Worm (Caenorhabditis elegans) whole organism, late embryonic: Measurements from ENCODE around the gene cyn-12.

Experiments used
- C08G9.2 ChIP-seq: sonication (generic microtip); optimal IDR thresholded peaks from 2 replicates; lab custom pipeline; 2016; ENCODE audit warnings: mild to moderate bottlenecking, missing genetic modification characterization, moderate library complexity, missing compliant biosample characterization
- C38D4.7 ChIP-seq: fragments of 200-800 bp; sonication (Bioruptor generic); optimal IDR thresholded peaks from 2 replicates; lab custom pipeline; 2018; ENCODE audit warnings: mild to moderate bottlenecking, missing genetic modification characterization, moderate library complexity, missing compliant biosample characterization
- F13H6.1 ChIP-seq: sonication (generic microtip); optimal IDR thresholded peaks from 2 replicates; lab custom pipeline; 2016; ENCODE audit warnings: missing genetic modification characterization, missing compliant biosample characterization
- K09A11.1 ChIP-seq: sonication (generic microtip); optimal IDR thresholded peaks from 2 replicates; lab custom pipeline; 2017; ENCODE audit warnings: antibody characterized with exemption, mild to moderate bottlenecking, missing genetic modification characterization, missing compliant biosample characterization; ENCODE audit not compliant: insufficient read depth
- T23F11.4 ChIP-seq: fragments of 200-800 bp; sonication (Bioruptor generic); optimal IDR thresholded peaks from 2 replicates; lab custom pipeline; 2018; ENCODE audit warnings: mild to moderate bottlenecking, missing genetic modification characterization, missing compliant biosample characterization
- Y22D7AL.16 ChIP-seq: sonication (generic microtip); optimal IDR thresholded peaks from 2 replicates; lab custom pipeline; 2016; ENCODE audit warnings: missing genetic modification characterization, missing compliant biosample characterization
- ceh-14 ChIP-seq: sonication (generic microtip); optimal IDR thresholded peaks from 2 replicates; lab custom pipeline; 2016; ENCODE audit warnings: missing genotype, missing genetic modification characterization, missing compliant biosample characterization
- ceh-2 ChIP-seq: sonication (generic microtip); optimal IDR thresholded peaks from 2 replicates; lab custom pipeline; 2016; ENCODE audit warnings: missing genotype, missing genetic modification characterization, missing compliant biosample characterization
- ceh-22 ChIP-seq: sonication (generic microtip); optimal IDR thresholded peaks from 2 replicates; lab custom pipeline; 2017; ENCODE audit warnings: missing biosample characterization, missing genetic modification characterization
- ceh-24 ChIP-seq: sonication (generic microtip); optimal IDR thresholded peaks from 2 replicates; lab custom pipeline; 2016; ENCODE audit warnings: mild to moderate bottlenecking, missing genetic modification characterization, missing compliant biosample characterization
- ceh-30 ChIP-seq: fragments of 150-350 bp; optimal IDR thresholded peaks from 2 replicates; lab custom pipeline; 2014; ENCODE audit warnings: missing biosample characterization, missing genetic modification characterization
- ceh-31 ChIP-seq: sonication (generic microtip); optimal IDR thresholded peaks from 2 replicates; lab custom pipeline; 2016; ENCODE audit warnings: missing genetic modification characterization, missing compliant biosample characterization
- ceh-48 ChIP-seq: sonication (generic microtip); optimal IDR thresholded peaks from 2 replicates; lab custom pipeline; 2016; ENCODE audit warnings: missing genetic modification characterization, inconsistent platforms, missing compliant biosample characterization
- ceh-6 ChIP-seq: fragments of 200-800 bp; sonication (Bioruptor generic); optimal IDR thresholded peaks from 2 replicates; lab custom pipeline; 2018; ENCODE audit warnings: mild to moderate bottlenecking, missing genetic modification characterization, missing compliant biosample characterization
- ceh-9 ChIP-seq: sonication (generic microtip); optimal IDR thresholded peaks from 2 replicates; lab custom pipeline; 2016; ENCODE audit warnings: mild to moderate bottlenecking, missing genetic modification characterization, inconsistent platforms, missing compliant biosample characterization
- che-1 ChIP-seq: sonication (generic microtip); optimal IDR thresholded peaks from 2 replicates; lab custom pipeline; 2016; ENCODE audit warnings: mild to moderate bottlenecking, missing genetic modification characterization, missing compliant biosample characterization
- dmd-4 ChIP-seq: sonication (generic microtip); optimal IDR thresholded peaks from 2 replicates; lab custom pipeline; 2016; ENCODE audit warnings: borderline replicate concordance, missing genetic modification characterization, missing compliant biosample characterization
- elt-4 ChIP-seq: sonication (generic microtip); optimal IDR thresholded peaks from 2 replicates; lab custom pipeline; 2016; ENCODE audit warnings: missing genetic modification characterization, missing compliant biosample characterization
- ets-4 ChIP-seq: sonication (generic microtip); optimal IDR thresholded peaks from 2 replicates; lab custom pipeline; 2016; ENCODE audit warnings: missing genetic modification characterization, missing compliant biosample characterization
- eyg-1 ChIP-seq: sonication (generic microtip); optimal IDR thresholded peaks from 2 replicates; lab custom pipeline; 2016; ENCODE audit warnings: missing genotype, missing genetic modification characterization, missing compliant biosample characterization
- fax-1 ChIP-seq: sonication (generic microtip); optimal IDR thresholded peaks from 2 replicates; lab custom pipeline; 2016; ENCODE audit warnings: missing genotype, missing genetic modification characterization, missing compliant biosample characterization
- fkh-6 ChIP-seq: sonication (generic microtip); optimal IDR thresholded peaks from 2 replicates; lab custom pipeline; 2016; ENCODE audit warnings: missing genetic modification characterization, missing compliant biosample characterization
- gmeb-2 ChIP-seq: sonication (generic microtip); optimal IDR thresholded peaks from 2 replicates; lab custom pipeline; 2016; ENCODE audit warnings: missing genetic modification characterization, inconsistent platforms, missing compliant biosample characterization
- hlh-30 ChIP-seq: sonication (generic microtip); optimal IDR thresholded peaks from 2 replicates; lab custom pipeline; 2017; ENCODE audit warnings: antibody characterized with exemption, missing genetic modification characterization, missing compliant biosample characterization; ENCODE audit not compliant: insufficient read depth
- hlh-6 ChIP-seq: sonication (generic microtip); optimal IDR thresholded peaks from 2 replicates; lab custom pipeline; 2016; ENCODE audit warnings: missing genotype, missing genetic modification characterization, missing compliant biosample characterization
- hlh-8 ChIP-seq: sonication (generic microtip); optimal IDR thresholded peaks from 2 replicates; lab custom pipeline; 2016; ENCODE audit warnings: missing genotype, missing genetic modification characterization, missing compliant biosample characterization
- lim-6 ChIP-seq: sonication (generic microtip); optimal IDR thresholded peaks from 2 replicates; lab custom pipeline; 2016; ENCODE audit warnings: missing genetic modification characterization, missing compliant biosample characterization
- lin-11 ChIP-seq: fragments of 200-800 bp; sonication (Bioruptor generic); optimal IDR thresholded peaks from 2 replicates; lab custom pipeline; 2018; ENCODE audit warnings: mild to moderate bottlenecking, missing genetic modification characterization, missing compliant biosample characterization
- madf-2 ChIP-seq: sonication (generic microtip); optimal IDR thresholded peaks from 2 replicates; lab custom pipeline; 2017; ENCODE audit warnings: missing genetic modification characterization, missing compliant biosample characterization
- mec-3 ChIP-seq: sonication (generic microtip); optimal IDR thresholded peaks from 2 replicates; lab custom pipeline; 2016; ENCODE audit warnings: borderline replicate concordance, missing genetic modification characterization, missing compliant biosample characterization
- nfya-1 ChIP-seq: sonication (generic microtip); optimal IDR thresholded peaks from 2 replicates; lab custom pipeline; 2017; ENCODE audit warnings: missing genetic modification characterization, mild to moderate bottlenecking, missing compliant biosample characterization, antibody characterized with exemption, moderate library complexity
- npax-4 ChIP-seq: sonication (generic microtip); optimal IDR thresholded peaks from 2 replicates; lab custom pipeline; 2016; ENCODE audit warnings: missing genetic modification characterization, missing compliant biosample characterization
- pag-3 ChIP-seq: sonication (generic microtip); optimal IDR thresholded peaks from 2 replicates; lab custom pipeline; 2016; ENCODE audit warnings: missing compliant biosample characterization, missing genetic modification characterization, borderline replicate concordance
- tbx-2 ChIP-seq: sonication (generic microtip); optimal IDR thresholded peaks from 2 replicates; lab custom pipeline; 2016; ENCODE audit warnings: missing genetic modification characterization, missing compliant biosample characterization
- unc-42 ChIP-seq: sonication (generic microtip); optimal IDR thresholded peaks from 2 replicates; lab custom pipeline; 2016; ENCODE audit warnings: missing genotype, missing genetic modification characterization, missing compliant biosample characterization
- unc-86 ChIP-seq: sonication (generic microtip); optimal IDR thresholded peaks from 2 replicates; lab custom pipeline; 2016; ENCODE audit warnings: missing genetic modification characterization, missing compliant biosample characterization
- zip-5 ChIP-seq: sonication (generic microtip); optimal IDR thresholded peaks from 2 replicates; lab custom pipeline; 2016; ENCODE audit warnings: missing genetic modification characterization, missing compliant biosample characterization

Gene cyn-12

ce11 chrIV:7147722-7148121 is 14.7 kb upstream of the cyn-12 start:
- TF ChIP-seq madf-2 (tag; lab: Kevin White, UChicago) (no peak), nfya-1 (tag; lab: Kevin White, UChicago) (peak; percentile 2), npax-4 (tag; lab: Kevin White, UChicago) (no peak), mec-3 (tag; lab: Kevin White, UChicago) (no peak), tbx-2 (tag; lab: Kevin White, UChicago) (no peak), lin-11 (tag; lab: Kevin White, UChicago) (no peak), elt-4 (no peak), ceh-24 (no peak), hlh-30 (tag; lab: Kevin White, UChicago) (peak; percentile 55), hlh-8 (tag; lab: Kevin White, UChicago) (no peak), K09A11.1 (tag; lab: Kevin White, UChicago) (no peak), unc-86 (tag; lab: Kevin White, UChicago) (no peak), ceh-31 (tag; lab: Kevin White, UChicago) (no peak)

ce11 chrIV:7144670-7145257 is 11.7 kb upstream of the cyn-12 start, which contains the start of gene hecd-1:
TSS of gene hecd-1 (minus strand) at chrIV:7144720.
- peak; percentile 19 for TF ChIP-seq hlh-30 (tag; lab: Kevin White, UChicago)
- TF ChIP-seq unc-42 (tag; lab: Kevin White, UChicago), result no peak
- TF ChIP-seq, all 69 proteins: peak for 1

- TF ChIP-seq ceh-24, result no peak
- no peak for TF ChIP-seq unc-86 (tag; lab: Kevin White, UChicago)
- no peak for TF ChIP-seq T23F11.4 (GFP tag; lab: Kevin White, UChicago)
- TF ChIP-seq zip-5 (tag; lab: Kevin White, UChicago), result no peak
- no peak for TF ChIP-seq gmeb-2
- no peak for TF ChIP-seq ceh-48
These were observed 6.1 kb upstream of the cyn-12 start for ce11 chrIV:7139143-7139542.

ce11 chrIV:7133983-7134382 is 966 bp upstream of the cyn-12 start, which contains the start of gene mutd-1:
TSS of gene mutd-1 (minus strand) at chrIV:7134083.
- no peak for TF ChIP-seq ceh-9 (tag; lab: Kevin White, UChicago)
- no peak for TF ChIP-seq ceh-22 (tag; lab: Kevin White, UChicago)
- no peak for TF ChIP-seq ceh-30 (tag; lab: Kevin White, UChicago)
- no peak for TF ChIP-seq pag-3

- TF ChIP-seq gmeb-2, result no peak
- TF ChIP-seq dmd-4 (tag; lab: Kevin White, UChicago), result no peak
- TF ChIP-seq lim-6 (tag; lab: Kevin White, UChicago), result no peak
- no peak for TF ChIP-seq Y22D7AL.16 (tag; lab: Kevin White, UChicago)
- TF ChIP-seq ceh-2 (tag; lab: Kevin White, UChicago), result no peak
- TF ChIP-seq hlh-6, result no peak
- no peak for TF ChIP-seq hlh-8 (tag; lab: Kevin White, UChicago)
- TF ChIP-seq ets-4, result no peak
- TF ChIP-seq ceh-14 (tag; lab: Kevin White, UChicago), result no peak
- TF ChIP-seq ceh-22 (tag; lab: Kevin White, UChicago), result no peak
- TF ChIP-seq fkh-6 (tag; lab: Kevin White, UChicago), result no peak
- no peak for TF ChIP-seq unc-86 (tag; lab: Kevin White, UChicago)
- no peak for TF ChIP-seq ceh-6 (GFP tag; lab: Kevin White, UChicago)
- no peak for TF ChIP-seq fax-1 (tag; lab: Kevin White, UChicago)
- TF ChIP-seq che-1 (tag; lab: Kevin White, UChicago), result no peak
- TF ChIP-seq C38D4.7, result no peak
- TF ChIP-seq C08G9.2 (tag; lab: Kevin White, UChicago), result no peak
- TF ChIP-seq eyg-1 (tag; lab: Kevin White, UChicago), result no peak
- no peak for TF ChIP-seq ceh-24
- no peak for TF ChIP-seq F13H6.1 (tag; lab: Kevin White, UChicago)
These were observed 1.2 kb downstream of the cyn-12 start, which contains the start of gene grsp-3 for ce11 chrIV:7131780-7132179. TSS of gene grsp-3 (minus strand) at chrIV:7131928.
